Worm (Caenorhabditis elegans): ENCODE results near the gene glna-1.

DNA sequence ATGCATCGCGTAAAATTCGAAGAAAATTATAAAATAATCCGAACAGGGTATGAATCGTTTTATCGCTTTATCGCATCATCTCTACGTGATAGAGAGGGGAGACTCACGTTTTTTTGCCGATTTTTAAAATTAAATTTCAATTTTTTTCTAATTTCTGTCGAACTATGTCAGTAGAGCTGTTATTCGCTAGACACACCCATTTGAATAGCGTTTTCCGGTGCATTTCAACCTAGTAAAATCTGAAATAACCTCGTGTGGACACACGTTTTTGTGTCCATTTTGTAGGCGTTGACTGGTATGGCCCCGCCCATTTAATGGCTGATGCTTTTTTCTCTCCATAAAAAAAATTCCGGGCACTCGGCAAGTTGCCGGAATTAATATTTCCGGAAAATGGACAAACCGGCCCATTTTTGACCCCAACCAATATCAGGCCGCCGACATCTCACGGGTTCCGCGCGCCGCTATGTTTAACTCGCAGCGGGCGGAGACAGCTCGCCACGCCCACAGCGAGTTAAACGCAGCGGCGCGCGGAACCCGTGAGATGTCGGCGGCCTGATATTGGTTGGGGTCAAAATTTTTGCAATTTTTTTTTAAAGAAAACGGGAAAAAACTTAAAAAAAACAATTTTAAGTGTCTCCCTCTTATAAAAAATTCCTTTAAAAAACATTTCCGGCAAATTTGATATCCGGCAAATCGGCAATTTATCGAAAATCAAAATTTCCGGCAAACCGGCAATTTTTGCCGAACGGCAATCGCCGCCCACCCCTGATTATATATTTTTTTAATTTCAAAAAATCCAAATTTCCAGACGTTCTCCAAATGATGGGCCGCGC is 39.8 kb upstream of the glna-1 start, which contains the start of gene Y54E2A.7:
- no peak for TF ChIP-seq unc-62 (GFP tag; optimal IDR thresholded peaks at IDR 0.05)
- no peak for TF ChIP-seq Y95B8A.8 (GFP tag; IDR thresholded peaks at IDR 0.05)
- TF ChIP-seq lsl-1 (GFP tag; optimal IDR thresholded peaks at IDR 0.05), result no peak
- TF ChIP-seq dpl-1 (GFP tag; optimal IDR thresholded peaks at IDR 0.05), result no peak
- no peak for TF ChIP-seq xnd-1 (tag; optimal IDR thresholded peaks at IDR 0.05)
- no peak for TF ChIP-seq unc-130 (GFP tag; optimal IDR thresholded peaks at IDR 0.05)
- TF ChIP-seq nhr-27 (tag; optimal IDR thresholded peaks at IDR 0.05), result no peak
- no peak for TF ChIP-seq ztf-3 (GFP tag; optimal IDR thresholded peaks at IDR 0.05)
